Fruit fly (Drosophila melanogaster): Measurements from ENCODE around the gene bves.

bves gene

dm6 chrX:21058991-21059390 lies 5.2 kb downstream of the bves start (continued):
- no peak for TF ChIP-seq prd (optimal IDR thresholded peaks at IDR 0.05)
- TF ChIP-seq prd (GFP tag; IDR thresholded peaks at IDR 0.05), result peak; percentile 87
- peak; percentile 79 for TF ChIP-seq abd-A (tag; optimal IDR thresholded peaks at IDR 0.05)
- peak; percentile 86 for TF ChIP-seq Side (GFP tag; optimal IDR thresholded peaks at IDR 0.05)
- TF ChIP-seq dysf (GFP tag; IDR thresholded peaks at IDR 0.05), result peak; percentile 83
- peak; percentile 72 for TF ChIP-seq E2f2 (GFP tag; IDR thresholded peaks at IDR 0.05)
- peak; percentile 86 for TF ChIP-seq tin (GFP tag; optimal IDR thresholded peaks at IDR 0.05)
- no peak for TF ChIP-seq luna (GFP tag; optimal IDR thresholded peaks at IDR 0.05)
- TF ChIP-seq CG17612 (GFP tag; IDR thresholded peaks at IDR 0.05), result peak; percentile 59
- TF ChIP-seq Pdp1 (GFP tag; optimal IDR thresholded peaks at IDR 0.05), result peak; percentile 88 to 91
- peak; percentile 79 for TF ChIP-seq CG11093 (GFP tag; IDR thresholded peaks at IDR 0.05)
- TF ChIP-seq Doc3 (GFP tag; IDR thresholded peaks at IDR 0.05; ENCODE audit: partially characterized antibody), result no peak
- TF ChIP-seq CG8924 (tag; optimal IDR thresholded peaks at IDR 0.05), result peak; percentile 90
- peak; percentile 84 for TF ChIP-seq CG2202 (tag; optimal IDR thresholded peaks at IDR 0.05)
- TF ChIP-seq salm (tag; optimal IDR thresholded peaks at IDR 0.05), result peak; percentile 91
- TF ChIP-seq CG8765 (GFP tag; IDR thresholded peaks at IDR 0.05), result no peak
- peak; percentile 43; the same call in 1 of the 2 replicates for TF ChIP-seq CG9215 (GFP tag; IDR thresholded peaks at IDR 0.05)
- TF ChIP-seq CG6654 (GFP tag; optimal IDR thresholded peaks at IDR 0.05), result peak; percentile 78
- peak; percentile 86 for TF ChIP-seq CG5953 (GFP tag; IDR thresholded peaks at IDR 0.05)
- TF ChIP-seq vfl (GFP tag; optimal IDR thresholded peaks at IDR 0.05), result peak; percentile 60
- peak; percentile 74 for TF ChIP-seq schlank (tag; optimal IDR thresholded peaks at IDR 0.05)
- peak; percentile 86 for TF ChIP-seq CG1233 (GFP tag; optimal IDR thresholded peaks at IDR 0.05)
- peak; percentile 30 for TF ChIP-seq CG3838 (GFP tag; optimal IDR thresholded peaks at IDR 0.05)
- no peak for TF ChIP-seq C15 (GFP tag; IDR thresholded peaks at IDR 0.05)
- TF ChIP-seq Xrp1 (GFP tag; IDR thresholded peaks at IDR 0.05), result peak; percentile 88
- TF ChIP-seq shn (GFP tag; optimal IDR thresholded peaks at IDR 0.05), result peak; percentile 85
- TF ChIP-seq B-H1 (GFP tag; IDR thresholded peaks at IDR 0.05), result peak; percentile 71
- no peak for TF ChIP-seq CG9797 (GFP tag; optimal IDR thresholded peaks at IDR 0.05)
- TF ChIP-seq ash1 (GFP tag; optimal IDR thresholded peaks at IDR 0.05), result no peak
- TF ChIP-seq CG43689 (GFP tag; IDR thresholded peaks at IDR 0.05), result peak; percentile 80
- TF ChIP-seq Myb (GFP tag; optimal IDR thresholded peaks at IDR 0.05), result peak; percentile 75
- no peak for TF ChIP-seq CG13894 (tag; optimal IDR thresholded peaks at IDR 0.05)
- TF ChIP-seq CG1832 (GFP tag; optimal IDR thresholded peaks at IDR 0.05), result no peak
- TF ChIP-seq CG1529 (GFP tag; optimal IDR thresholded peaks at IDR 0.05), result peak; percentile 89
- peak; percentile 62 for TF ChIP-seq YL-1 (GFP tag; optimal IDR thresholded peaks at IDR 0.05)
- peak; percentile 81 for TF ChIP-seq CG9727 (GFP tag; optimal IDR thresholded peaks at IDR 0.05)
- no peak for TF ChIP-seq hth (optimal IDR thresholded peaks at IDR 0.05)
- no peak for TF ChIP-seq Trl (optimal IDR thresholded peaks at IDR 0.05)
- TF ChIP-seq Trl (GFP tag; optimal IDR thresholded peaks at IDR 0.05), result peak; percentile 84
- TF ChIP-seq CG12104 (GFP tag; optimal IDR thresholded peaks at IDR 0.05), result peak; percentile 76
- peak; percentile 95 for TF ChIP-seq CG1603 (tag; optimal IDR thresholded peaks at IDR 0.05)
- TF ChIP-seq Dfd (GFP tag; optimal IDR thresholded peaks at IDR 0.05), result no peak
- peak; percentile 88 for TF ChIP-seq ewg (GFP tag; optimal IDR thresholded peaks at IDR 0.05)
- peak; percentile 93 for TF ChIP-seq oc (tag; optimal IDR thresholded peaks at IDR 0.05)
- peak; percentile 62 for TF ChIP-seq CG32532 (GFP tag; IDR thresholded peaks at IDR 0.05)
- peak; percentile 65 for TF ChIP-seq CG4328 (GFP tag; optimal IDR thresholded peaks at IDR 0.05)
- peak; percentile 89 for TF ChIP-seq Dek (tag; optimal IDR thresholded peaks at IDR 0.05)
- peak; percentile 81 for TF ChIP-seq Awh (GFP tag; IDR thresholded peaks at IDR 0.05)
- peak; percentile 74 for TF ChIP-seq zf30C (GFP tag; optimal IDR thresholded peaks at IDR 0.05)
- peak; percentile 88 for TF ChIP-seq fu2 (GFP tag; optimal IDR thresholded peaks at IDR 0.05)
- TF ChIP-seq pho (GFP tag; optimal IDR thresholded peaks at IDR 0.05), result peak; percentile 79
- TF ChIP-seq CG10959 (GFP tag; IDR thresholded peaks at IDR 0.05), result peak; percentile 81
- peak; percentile 80 for TF ChIP-seq CG18476 (GFP tag; optimal IDR thresholded peaks at IDR 0.05)

All from whole organism, embryonic.